Worm (Caenorhabditis elegans): ENCODE data around the gene K08H10.6.

K08H10.6 gene

ce11 chrV:9970119-9970518 is 25.6 kb downstream of the K08H10.6 start (continued):
- no peak for TF ChIP-seq nhr-23 (tag; optimal IDR thresholded peaks at IDR 0.05)
- TF ChIP-seq nhr-28 (tag; optimal IDR thresholded peaks at IDR 0.05), result no peak
- TF ChIP-seq unc-39 (tag; optimal IDR thresholded peaks at IDR 0.05), result no peak
- no peak for TF ChIP-seq pha-4 (tag; optimal IDR thresholded peaks at IDR 0.05)
- TF ChIP-seq lin-15B (tag; optimal IDR thresholded peaks at IDR 0.05), result peak; percentile 21
- no peak for TF ChIP-seq fkh-2 (tag; optimal IDR thresholded peaks at IDR 0.05)
- TF ChIP-seq eor-1 (tag; optimal IDR thresholded peaks at IDR 0.05), result no peak
- no peak for TF ChIP-seq nhr-25 (tag; optimal IDR thresholded peaks at IDR 0.05)
- TF ChIP-seq aly-2 (tag; optimal IDR thresholded peaks at IDR 0.05), result no peak
- TF ChIP-seq R02D3.7 (tag; optimal IDR thresholded peaks at IDR 0.05), result peak; percentile 11
- TF ChIP-seq ztf-11 (tag; optimal IDR thresholded peaks at IDR 0.05), result no peak

ce11 chrV:9965891-9966290 is 29.8 kb downstream of the K08H10.6 start:
- TF ChIP-seq unc-62 (GFP tag; optimal IDR thresholded peaks at IDR 0.05) (no peak), fos-1 (tag; optimal IDR thresholded peaks at IDR 0.05) (no peak), fkh-2 (tag; optimal IDR thresholded peaks at IDR 0.05) (no peak), nhr-12 (tag; optimal IDR thresholded peaks at IDR 0.05) (no peak), ztf-11 (tag; optimal IDR thresholded peaks at IDR 0.05) (no peak), nhr-67 (tag; optimal IDR thresholded peaks at IDR 0.05) (no peak), pqm-1 (tag; optimal IDR thresholded peaks at IDR 0.05) (no peak), egl-27 (tag; optimal IDR thresholded peaks at IDR 0.05) (no peak), ztf-4 (tag; optimal IDR thresholded peaks at IDR 0.05) (no peak), hmg-11 (tag; optimal IDR thresholded peaks at IDR 0.05) (no peak), nhr-77 (tag; optimal IDR thresholded peaks at IDR 0.05) (no peak), pha-4 (tag; optimal IDR thresholded peaks at IDR 0.05) (no peak)

ce11 chrV:9964152-9964785 is 31.4 kb downstream of the K08H10.6 start:
- TF ChIP-seq elt-2 (tag; optimal IDR thresholded peaks at IDR 0.05), result no peak
- TF ChIP-seq elt-3 (tag; optimal IDR thresholded peaks at IDR 0.05), result no peak
- peak; percentile 5 for TF ChIP-seq nfya-1 (tag; optimal IDR thresholded peaks at IDR 0.05; ENCODE audit: insufficient read depth)
- no peak for TF ChIP-seq ceh-16 (tag; optimal IDR thresholded peaks at IDR 0.05)
- TF ChIP-seq nhr-43 (tag; optimal IDR thresholded peaks at IDR 0.05; ENCODE audit: poor library complexity, severe bottlenecking), result no peak
- no peak for TF ChIP-seq mdl-1 (tag; optimal IDR thresholded peaks at IDR 0.05)
- TF ChIP-seq lin-39 (tag; optimal IDR thresholded peaks at IDR 0.05), result peak; percentile 61

ce11 chrV:9962916-9963315 is 32.8 kb downstream of the K08H10.6 start:
- TF ChIP-seq nhr-25 (tag; optimal IDR thresholded peaks at IDR 0.05) (peak; percentile 69), ceh-82 (tag; optimal IDR thresholded peaks at IDR 0.05) (no peak)

ce11 chrV:9962394-9962793 is 33.3 kb downstream of the K08H10.6 start, which contains the start of gene madf-4:
madf-4 (minus strand) TSS chrV:9962494.
- TF ChIP-seq mdl-1 (tag; optimal IDR thresholded peaks at IDR 0.05) (no peak), elt-1 (tag; optimal IDR thresholded peaks at IDR 0.05) (no peak), skn-1 (tag; optimal IDR thresholded peaks at IDR 0.05) (no peak), ceh-16 (tag; optimal IDR thresholded peaks at IDR 0.05) (no peak)

- TF ChIP-seq pqm-1 (tag; optimal IDR thresholded peaks at IDR 0.05) (no peak), nhr-77 (tag; optimal IDR thresholded peaks at IDR 0.05) (no peak), snpc-4 (tag; optimal IDR thresholded peaks at IDR 0.05) (no peak), skn-1 (tag; optimal IDR thresholded peaks at IDR 0.05) (no peak), daf-12 (tag; optimal IDR thresholded peaks at IDR 0.05) (no peak), nhr-28 (tag; optimal IDR thresholded peaks at IDR 0.05) (no peak), hmg-11 (tag; optimal IDR thresholded peaks at IDR 0.05) (no peak)
These were observed 35.3 kb downstream of the K08H10.6 start, which contains the start of gene T07C12.10 for ce11 chrV:9960376-9960775. T07C12.10 (minus strand) TSS chrV:9960476.
